Worm (Caenorhabditis elegans): ENCODE data around the gene oma-1.

DNA sequence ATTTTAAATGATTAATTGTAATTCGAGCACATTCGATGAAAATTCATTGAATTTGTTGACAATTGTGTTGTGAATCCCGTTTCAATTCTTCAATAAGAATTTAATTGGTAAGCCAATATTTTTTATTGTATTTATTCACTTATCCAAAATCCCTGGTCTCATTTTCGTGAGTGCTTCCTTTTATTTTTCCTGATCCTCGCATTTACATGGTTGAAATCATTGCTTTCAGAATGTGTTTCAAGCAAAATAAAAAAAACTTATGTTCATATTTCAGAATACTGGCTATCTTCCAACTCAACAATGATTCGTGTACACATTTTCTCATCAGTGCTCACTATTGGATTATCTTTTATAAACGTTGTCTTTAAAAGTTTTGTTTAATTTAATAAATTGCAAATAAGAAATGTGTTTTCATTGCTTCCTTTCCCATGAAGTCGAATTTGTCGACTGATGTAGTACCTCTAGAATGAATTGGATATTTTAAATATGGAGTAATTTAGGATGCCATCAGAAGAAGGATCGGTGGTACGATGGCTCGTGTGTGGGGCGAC, 41.2 kb downstream of the oma-1 start, which contains the start of the genes D1046.18 and slc-25A26:
- TF ChIP-seq zip-8 (tag; optimal IDR thresholded peaks at IDR 0.05), result no peak
- no peak for TF ChIP-seq lsy-2 (tag; optimal IDR thresholded peaks at IDR 0.05)
- TF ChIP-seq flh-1 (GFP tag; optimal IDR thresholded peaks at IDR 0.05), result no peak
- no peak for TF ChIP-seq lin-13 (tag; optimal IDR thresholded peaks at IDR 0.05)
- no peak for TF ChIP-seq nhr-76 (tag; optimal IDR thresholded peaks at IDR 0.05)

Measured in whole organism, mixed stage, embryonic.